Fruit fly (Drosophila melanogaster): Measurements from ENCODE around the gene Atet.

- TF ChIP-seq ovo (GFP tag; optimal IDR thresholded peaks at IDR 0.05) (peak; percentile 4), Hr96 (GFP tag; optimal IDR thresholded peaks at IDR 0.05) (no peak), cic (GFP tag; optimal IDR thresholded peaks at IDR 0.05) (peak; percentile 50), Crg-1 (GFP tag; optimal IDR thresholded peaks at IDR 0.05) (no peak), Mnt (GFP tag; optimal IDR thresholded peaks at IDR 0.05) (no peak), CG33017 (tag; optimal IDR thresholded peaks at IDR 0.05) (no peak), CG12768 (GFP tag; optimal IDR thresholded peaks at IDR 0.05) (no peak)
These were observed 53.3 kb downstream of the Atet start, which contains the start of gene Psf2 for dm6 chr2L:4386926-4387550.
